Fruit fly (Drosophila melanogaster) whole organism, embryonic: ENCODE results near the gene CG15034.

Experiments
- B-H1 ChIP-seq: fragments of 200-800 bp; sonication (Bioruptor generic); IDR thresholded peaks from 3 replicates; pipeline ENCODE4 v1.3.6; 2022; ENCODE audit warnings: missing biosample characterization, missing genetic modification characterization
- CG10274 ChIP-seq: fragments of 200-800 bp; sonication (Bioruptor generic); optimal IDR thresholded peaks from 3 replicates; lab custom pipeline; 2017; ENCODE audit warnings: missing biosample characterization, mild to moderate bottlenecking, missing genetic modification characterization
- CG10321 ChIP-seq: fragments of 200-800 bp; sonication (Bioruptor generic); IDR thresholded peaks from 2 replicates; pipeline ENCODE4 v1.3.6; 2022; ENCODE audit warnings: missing biosample characterization, missing genetic modification characterization
- CG10431 ChIP-seq: fragments of 200-800 bp; sonication (Bioruptor generic); optimal IDR thresholded peaks from 3 replicates; lab custom pipeline; 2018; ENCODE audit warnings: missing biosample characterization, mild to moderate bottlenecking, missing genetic modification characterization
- CG11093 ChIP-seq: fragments of 200-800 bp; sonication (Bioruptor generic); IDR thresholded peaks from 3 replicates; pipeline ENCODE4 v1.3.6; 2022; ENCODE audit warnings: missing biosample characterization, missing genetic modification characterization
- CG11560 ChIP-seq: fragments of 200-800 bp; sonication (Bioruptor generic); IDR thresholded peaks from 3 replicates; pipeline ENCODE4 v1.3.6; 2022; ENCODE audit warnings: missing biosample characterization, missing genetic modification characterization
- CG15269 ChIP-seq: fragments of 200-800 bp; sonication (Bioruptor generic); optimal IDR thresholded peaks from 2 replicates; lab custom pipeline; 2018; ENCODE audit warnings: missing biosample characterization, mild to moderate bottlenecking, missing genetic modification characterization, moderate library complexity
- CG16779 ChIP-seq: fragments of 200-800 bp; sonication (Bioruptor generic); IDR thresholded peaks from 2 replicates; pipeline ENCODE4 v1.3.6; 2022; ENCODE audit warnings: missing biosample characterization, missing genetic modification characterization
- CG17359 ChIP-seq: fragments of 200-800 bp; sonication (Bioruptor generic); optimal IDR thresholded peaks from 3 replicates; lab custom pipeline; 2018; ENCODE audit warnings: missing biosample characterization, mild to moderate bottlenecking, missing genetic modification characterization, moderate library complexity
- CG18262 ChIP-seq: fragments of 200-800 bp; optimal IDR thresholded peaks from 3 replicates; lab custom pipeline; 2019; ENCODE audit warnings: missing biosample characterization, mild to moderate bottlenecking, missing genetic modification characterization, moderate library complexity
- CG2199 ChIP-seq: fragments of 200-800 bp; sonication (Bioruptor generic); IDR thresholded peaks from 3 replicates; pipeline ENCODE4 v1.3.6; 2022; ENCODE audit warnings: missing biosample characterization, missing genetic modification characterization
- CG31441 ChIP-seq: fragments of 200-800 bp; sonication (Bioruptor generic); IDR thresholded peaks from 2 replicates; pipeline ENCODE4 v1.3.6; 2022; ENCODE audit warnings: missing biosample characterization, missing genetic modification characterization
- CG32532 ChIP-seq: fragments of 200-800 bp; sonication (Bioruptor generic); IDR thresholded peaks from 2 replicates; pipeline ENCODE4 v1.3.6; 2022; ENCODE audit warnings: missing biosample characterization, missing genetic modification characterization
- CG4328 ChIP-seq: fragments of 200-800 bp; sonication (Bioruptor generic); optimal IDR thresholded peaks from 3 replicates; lab custom pipeline; 2017; ENCODE audit warnings: missing biosample characterization, missing genetic modification reagents, missing genetic modification characterization
- CG4707 ChIP-seq: fragments of 200-800 bp; sonication (Bioruptor generic); optimal IDR thresholded peaks from 2 replicates; lab custom pipeline; 2018; ENCODE audit warnings: missing biosample characterization, mild to moderate bottlenecking, missing genetic modification characterization, moderate library complexity
- CG6654 ChIP-seq: fragments of 200-800 bp; sonication (Bioruptor generic); optimal IDR thresholded peaks from 2 replicates; lab custom pipeline; 2017; ENCODE audit warnings: missing biosample characterization, mild to moderate bottlenecking, missing genetic modification characterization
- CG7556 ChIP-seq: fragments of 200-800 bp; sonication (Bioruptor generic); optimal IDR thresholded peaks from 2 replicates; lab custom pipeline; 2017; ENCODE audit warnings: missing biosample characterization, mild to moderate bottlenecking, missing genetic modification characterization
- CG8290 ChIP-seq, 3 experiments: fragments of 200-800 bp; sonication (Bioruptor generic); optimal IDR thresholded peaks; 2 replicates each; lab custom pipeline; 2016 to 2019; ENCODE audit warnings: missing biosample characterization in 3 of 3, missing genetic modification characterization in 3 of 3, mild to moderate bottlenecking in 2 of 3, moderate library complexity in 1 of 3
- Camta ChIP-seq: fragments of 200-800 bp; sonication (Bioruptor generic); optimal IDR thresholded peaks from 2 replicates; lab custom pipeline; 2016; ENCODE audit warnings: missing biosample characterization, missing genetic modification characterization
- CoRest ChIP-seq: fragments of 200-800 bp; sonication (Bioruptor generic); optimal IDR thresholded peaks from 3 replicates; lab custom pipeline; 2018; ENCODE audit warnings: missing biosample characterization, mild to moderate bottlenecking, missing genetic modification characterization, moderate library complexity
- D ChIP-seq, 2 experiments: fragments of 200-800 bp in 1 of 2; fragments of >200 bp in 1 of 2; sonication (Bioruptor generic) in 1 of 2; optimal IDR thresholded peaks; 2 replicates in 1 of 2; 3 replicates in 1 of 2; lab custom pipeline; 2017; ENCODE audit warnings: mild to moderate bottlenecking in 1 of 2, missing biosample characterization in 1 of 2, missing genetic modification characterization in 1 of 2, missing genetic modification reagents in 1 of 2
- D19A ChIP-seq: fragments of 200-800 bp; optimal IDR thresholded peaks from 3 replicates; lab custom pipeline; 2019; ENCODE audit warnings: missing biosample characterization, mild to moderate bottlenecking, missing genetic modification characterization, moderate library complexity
- Dip3 ChIP-seq: fragments of 200-800 bp; sonication (Bioruptor generic); optimal IDR thresholded peaks from 3 replicates; lab custom pipeline; 2016; ENCODE audit warnings: missing biosample characterization, missing genetic modification characterization
- H15 ChIP-seq: fragments of 200-800 bp; sonication (Bioruptor generic); IDR thresholded peaks from 3 replicates; pipeline ENCODE4 v1.3.6; 2022; ENCODE audit warnings: missing biosample characterization, missing genetic modification characterization
- Hmx ChIP-seq: fragments of 200-800 bp; sonication (Bioruptor generic); optimal IDR thresholded peaks from 2 replicates; lab custom pipeline; 2016; ENCODE audit warnings: missing biosample characterization, missing genetic modification characterization
- Hr51 ChIP-seq, 2 experiments: fragments of 200-800 bp; sonication (Bioruptor generic); optimal IDR thresholded peaks; 2 replicates in 1 of 2; 3 replicates in 1 of 2; lab custom pipeline; 2016 to 2018; ENCODE audit warnings: missing biosample characterization in 2 of 2, missing genetic modification characterization in 2 of 2, mild to moderate bottlenecking in 1 of 2, moderate library complexity in 1 of 2
- Jarid2 ChIP-seq: fragments of 200-800 bp; sonication (Bioruptor generic); optimal IDR thresholded peaks from 3 replicates; lab custom pipeline; 2017; ENCODE audit warnings: mild to moderate bottlenecking, missing biosample characterization, missing genetic modification reagents, missing genetic modification characterization
- NC2β ChIP-seq: fragments of 200-800 bp; sonication (Bioruptor generic); optimal IDR thresholded peaks from 2 replicates; lab custom pipeline; 2016; ENCODE audit warnings: missing biosample characterization, missing genetic modification characterization
- Nf-YB ChIP-seq: fragments of 200-800 bp; sonication (Bioruptor generic); optimal IDR thresholded peaks from 3 replicates; lab custom pipeline; 2019; ENCODE audit warnings: missing biosample characterization, mild to moderate bottlenecking, missing genetic modification characterization, moderate library complexity
- Sox100B ChIP-seq: fragments of 200-800 bp; sonication (Bioruptor generic); optimal IDR thresholded peaks from 3 replicates; lab custom pipeline; 2018; ENCODE audit warnings: missing biosample characterization, mild to moderate bottlenecking, missing genetic modification characterization
- TFAM ChIP-seq: fragments of 200-800 bp; sonication (Bioruptor generic); optimal IDR thresholded peaks from 2 replicates; lab custom pipeline; 2017; ENCODE audit warnings: missing biosample characterization, missing genetic modification characterization, inconsistent platforms
- Xrp1 ChIP-seq: fragments of 200-800 bp; sonication (Bioruptor generic); IDR thresholded peaks from 2 replicates; pipeline ENCODE4 v1.3.6; 2022; ENCODE audit warnings: missing biosample characterization, missing genetic modification characterization
- ab ChIP-seq: fragments of 200-800 bp; sonication (Bioruptor generic); optimal IDR thresholded peaks from 2 replicates; lab custom pipeline; 2016; ENCODE audit warnings: missing biosample characterization, missing genetic modification characterization
- abd-A ChIP-seq: fragments of 200-800 bp; sonication (Bioruptor generic); optimal IDR thresholded peaks from 3 replicates; lab custom pipeline; 2019; ENCODE audit warnings: missing biosample characterization, mild to moderate bottlenecking, missing genetic modification characterization, moderate library complexity
- ara ChIP-seq: fragments of 200-800 bp; sonication (Bioruptor generic); IDR thresholded peaks from 2 replicates; pipeline ENCODE4 v1.3.6; 2022; ENCODE audit warnings: missing biosample characterization, missing genetic modification characterization
- bab2 ChIP-seq: fragments of 200-800 bp; sonication (Bioruptor generic); optimal IDR thresholded peaks from 2 replicates; lab custom pipeline; 2016; ENCODE audit warnings: missing biosample characterization, missing genetic modification characterization
- br ChIP-seq: fragments of >200 bp; optimal IDR thresholded peaks from 2 replicates; lab custom pipeline; 2017
- croc ChIP-seq: fragments of 200-800 bp; sonication (Bioruptor generic); conservative IDR thresholded peaks from 3 replicates; pipeline ENCODE4 v1.3.6; 2022; ENCODE audit warnings: missing biosample characterization, missing genetic modification characterization
- danr ChIP-seq: fragments of 200-800 bp; sonication (Bioruptor generic); IDR thresholded peaks from 2 replicates; pipeline ENCODE4 v1.3.6; 2022; ENCODE audit warnings: missing biosample characterization, missing genetic modification characterization
- gro ChIP-seq: fragments of 200-800 bp; sonication (Bioruptor generic); optimal IDR thresholded peaks from 2 replicates; lab custom pipeline; 2016; ENCODE audit warnings: missing biosample characterization, missing genetic modification characterization
- her ChIP-seq: fragments of 200-800 bp; sonication (Bioruptor generic); optimal IDR thresholded peaks from 2 replicates; lab custom pipeline; 2016; ENCODE audit warnings: missing biosample characterization, missing genetic modification characterization
- jumu ChIP-seq: fragments of 200-800 bp; sonication (Bioruptor generic); optimal IDR thresholded peaks from 3 replicates; lab custom pipeline; 2016; ENCODE audit warnings: missing biosample characterization, missing genetic modification characterization
- nerfin-1 ChIP-seq: fragments of 200-800 bp; sonication (Bioruptor generic); optimal IDR thresholded peaks from 3 replicates; lab custom pipeline; 2019; ENCODE audit warnings: missing biosample characterization, mild to moderate bottlenecking, missing genetic modification characterization, moderate library complexity
- nerfin-2 ChIP-seq: fragments of 200-800 bp; sonication (Bioruptor generic); IDR thresholded peaks from 2 replicates; pipeline ENCODE4 v1.3.6; 2022; ENCODE audit warnings: missing biosample characterization, missing genetic modification characterization; ENCODE audit not compliant: partially characterized antibody
- otp ChIP-seq: fragments of 200-800 bp; sonication (Bioruptor generic); IDR thresholded peaks from 3 replicates; pipeline ENCODE4, ENCODE4 v1.3.6; 2022; ENCODE audit warnings: missing biosample characterization, missing genetic modification characterization
- peb ChIP-seq: fragments of 200-800 bp; sonication (Bioruptor generic); IDR thresholded peaks from 2 replicates; pipeline ENCODE4 v1.3.6; 2022; ENCODE audit warnings: missing biosample characterization, missing genetic modification characterization
- pzg ChIP-seq: fragments of 200-800 bp; sonication (Bioruptor generic); optimal IDR thresholded peaks from 3 replicates; lab custom pipeline; 2018; ENCODE audit warnings: missing biosample characterization, mild to moderate bottlenecking, missing genetic modification characterization, moderate library complexity
- sima ChIP-seq: fragments of 200-800 bp; sonication (Bioruptor generic); optimal IDR thresholded peaks from 2 replicates; lab custom pipeline; 2016; ENCODE audit warnings: missing biosample characterization, missing genetic modification characterization
- tna ChIP-seq: fragments of 200-800 bp; sonication (Bioruptor generic); IDR thresholded peaks from 2 replicates; pipeline ENCODE4 v1.3.6; 2022; ENCODE audit warnings: missing biosample characterization, missing genetic modification characterization; ENCODE audit not compliant: partially characterized antibody
- wor ChIP-seq: fragments of 200-800 bp; sonication (Bioruptor generic); IDR thresholded peaks from 2 replicates; pipeline ENCODE4 v1.3.6; 2022; ENCODE audit warnings: missing biosample characterization, missing genetic modification characterization

CG15034 gene

dm6 chrX:7305753-7306338 is 41.5 kb downstream of the CG15034 start (continued):
- TF ChIP-seq her (GFP tag; lab: Kevin White, UChicago) (no peak), CG31441 (GFP tag; lab: Robert Waterston, UW) (peak; percentile 62), br (lab: Kevin White, UChicago) (no peak), Xrp1 (GFP tag; lab: Robert Waterston, UW) (peak; percentile 62), CG15269 (tag; lab: Kevin White, UChicago) (peak; percentile 49), D (optimal IDR thresholded peaks at IDR 0.05; lab: Kevin White, UChicago) (peak; percentile 6), D (GFP tag; optimal IDR thresholded peaks at IDR 0.05; lab: Kevin White, UChicago) (peak; percentile 71), Nf-YB (GFP tag; lab: Kevin White, UChicago) (peak; percentile 84), B-H1 (GFP tag; lab: Robert Waterston, UW) (no peak), CG11093 (GFP tag; lab: Robert Waterston, UW) (peak; percentile 59; the same call in 2 of the 3 replicates), Jarid2 (GFP tag; lab: Kevin White, UChicago) (peak; percentile 11), Hmx (no peak), CG18262 (tag; lab: Kevin White, UChicago) (peak; percentile 62), ab (GFP tag; lab: Kevin White, UChicago) (no peak), croc (peak; percentile 52), danr (GFP tag; lab: Robert Waterston, UW) (no peak), pzg (no peak), CG6654 (GFP tag; lab: Kevin White, UChicago) (peak; percentile 45), CG4707 (GFP tag; lab: Kevin White, UChicago) (peak; percentile 94), nerfin-2 (no peak), CG32532 (GFP tag; lab: Robert Waterston, UW) (peak; percentile 40; the same call in 1 of the 2 replicates), gro (no peak), CG16779 (GFP tag; lab: Robert Waterston, UW) (no peak), D19A (peak; percentile 20), nerfin-1 (peak; percentile 43), wor (GFP tag; lab: Robert Waterston, UW) (peak; percentile 23), CoRest (tag; lab: Kevin White, UChicago) (peak; percentile 74), Camta (peak; percentile 22), CG11560 (tag; lab: Robert Waterston, UW) (no peak), CG2199 (GFP tag; lab: Robert Waterston, UW) (no peak), sima (GFP tag; lab: Kevin White, UChicago) (no peak), CG10274 (GFP tag; lab: Kevin White, UChicago) (no peak), ara (GFP tag; lab: Robert Waterston, UW) (peak; percentile 47; the same call in 1 of the 2 replicates), jumu (peak; percentile 36), NC2β (GFP tag; lab: Kevin White, UChicago) (no peak), abd-A (tag; lab: Kevin White, UChicago) (peak; percentile 16), peb (GFP tag; lab: Robert Waterston, UW) (no peak; the same call in 1 of the 2 replicates), Sox100B (GFP tag; lab: Kevin White, UChicago) (peak; percentile 37), tna (GFP tag; lab: Robert Waterston, UW) (no peak), CG8290 (GFP tag; optimal IDR thresholded peaks at IDR 0.05; lab: Kevin White, UChicago) (peak; percentile 35), CG8290 (tag; optimal IDR thresholded peaks at IDR 0.05; lab: Kevin White, UChicago) (no peak), Dip3 (GFP tag; lab: Kevin White, UChicago) (peak; percentile 6), CG17359 (peak; percentile 50), otp (GFP tag; lab: Robert Waterston, UW) (0 out of 3 replicates have a peak, but pooled peaks have one; percentile 50), CG10321 (GFP tag; lab: Robert Waterston, UW) (no peak), H15 (GFP tag; lab: Robert Waterston, UW) (no peak), bab2 (GFP tag; lab: Kevin White, UChicago) (peak; percentile 20), CG4328 (GFP tag; lab: Kevin White, UChicago) (no peak), TFAM (GFP tag; lab: Kevin White, UChicago) (no peak), CG7556 (GFP tag; lab: Kevin White, UChicago) (peak; percentile 62), Hr51 (GFP tag; optimal IDR thresholded peaks at IDR 0.05; lab: Kevin White, UChicago) (peak in 1 of 2 experiments; percentile 55), CG10431 (GFP tag; lab: Kevin White, UChicago) (no peak)
